Fruit fly (Drosophila melanogaster): ENCODE data around the gene CG33158.

CG33158 gene

DNA sequence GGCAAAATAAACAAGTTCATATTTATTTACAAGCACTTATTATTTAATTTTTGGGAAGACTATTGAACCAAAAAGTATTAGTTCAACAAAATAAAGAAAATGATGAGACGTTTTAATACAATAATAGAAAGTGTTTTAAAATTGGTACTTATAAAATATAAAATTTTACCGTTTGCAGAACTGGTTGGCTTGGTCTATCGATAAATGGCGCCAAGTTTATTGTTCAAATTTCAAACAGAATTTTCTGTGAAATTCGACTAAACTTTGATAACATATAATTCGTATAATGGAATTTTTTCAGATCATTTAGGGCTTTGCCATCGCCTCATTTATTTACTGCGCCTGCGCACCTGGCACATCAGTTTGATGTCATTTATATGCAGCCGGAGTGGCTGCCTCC lies 28.6 kb upstream of the CG33158 start:
- no peak for TF ChIP-seq rgr (GFP tag; optimal IDR thresholded peaks at IDR 0.05)
- no peak for TF ChIP-seq Myc (optimal IDR thresholded peaks at IDR 0.05)
- TF ChIP-seq woc (GFP tag; optimal IDR thresholded peaks at IDR 0.05), result no peak
- no peak for TF ChIP-seq CG32264 (GFP tag; optimal IDR thresholded peaks at IDR 0.05)
- no peak for TF ChIP-seq Sp1 (GFP tag; optimal IDR thresholded peaks at IDR 0.05)
- no peak for TF ChIP-seq h (GFP tag; optimal IDR thresholded peaks at IDR 0.05)
- no peak for TF ChIP-seq Hr78 (GFP tag; optimal IDR thresholded peaks at IDR 0.05)
- no peak for TF ChIP-seq sv (GFP tag; optimal IDR thresholded peaks at IDR 0.05)
- no peak for TF ChIP-seq HLH106 (tag; optimal IDR thresholded peaks at IDR 0.05)

DNA sequence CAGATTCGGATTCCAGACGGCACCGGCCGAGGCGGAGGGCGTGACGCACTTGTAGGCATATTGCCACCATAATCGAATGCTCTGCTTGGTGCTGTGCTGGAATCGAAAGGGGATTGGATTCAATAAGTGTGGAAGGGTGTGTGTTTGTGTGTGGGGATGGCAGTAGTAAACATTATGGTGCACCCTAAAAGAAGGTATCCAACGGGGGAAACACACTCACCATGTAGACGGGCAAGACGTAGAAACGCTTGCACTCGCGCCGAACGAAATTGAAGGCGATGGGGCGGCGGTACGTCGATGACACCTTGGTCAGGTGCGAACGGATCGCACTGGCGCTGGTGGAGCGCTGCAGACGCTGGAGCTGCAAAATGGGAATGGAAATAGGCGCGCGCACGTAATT lies 28.1 kb upstream of the CG33158 start:
- TF ChIP-seq Mio (GFP tag; optimal IDR thresholded peaks at IDR 0.05), result no peak
- no peak for TF ChIP-seq h (GFP tag; optimal IDR thresholded peaks at IDR 0.05)
- no peak for TF ChIP-seq CG32264 (GFP tag; optimal IDR thresholded peaks at IDR 0.05)
- TF ChIP-seq Rel (GFP tag; optimal IDR thresholded peaks at IDR 0.05), result no peak
- TF ChIP-seq Rel (tag; optimal IDR thresholded peaks at IDR 0.05), result peak; percentile 77

DNA sequence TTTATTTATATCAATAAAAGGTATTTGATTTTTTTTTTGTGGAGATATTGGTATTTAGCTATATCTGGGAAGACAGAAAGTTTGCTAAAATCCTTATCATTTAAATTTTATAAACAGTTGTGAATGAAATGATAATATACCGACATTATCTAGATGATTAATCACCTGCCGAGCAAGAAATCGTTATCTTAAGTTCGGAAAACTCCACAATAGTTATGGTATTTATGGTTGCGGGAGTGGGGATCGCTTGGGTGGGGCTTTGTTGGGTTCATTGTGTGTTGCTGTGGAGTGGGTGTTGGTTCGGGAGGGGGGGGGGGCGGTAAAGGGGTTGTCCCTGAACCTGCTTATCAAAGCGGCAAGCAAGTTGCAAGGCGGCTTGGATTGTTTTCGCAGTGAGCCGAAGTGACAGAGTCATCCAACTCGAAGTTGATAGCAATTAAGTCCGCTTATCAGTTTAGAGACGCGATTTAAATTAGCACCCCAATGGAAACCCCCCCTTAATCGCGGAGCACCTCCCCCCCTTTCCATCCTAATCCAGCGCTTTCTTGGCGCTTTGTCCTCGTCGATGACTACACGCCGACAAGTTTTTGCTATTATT lies 27.1 kb upstream of the CG33158 start:
- TF ChIP-seq CG32264 (GFP tag; optimal IDR thresholded peaks at IDR 0.05) (no peak), Rel (GFP tag; optimal IDR thresholded peaks at IDR 0.05) (no peak), Rel (tag; optimal IDR thresholded peaks at IDR 0.05) (peak; percentile 87)

DNA sequence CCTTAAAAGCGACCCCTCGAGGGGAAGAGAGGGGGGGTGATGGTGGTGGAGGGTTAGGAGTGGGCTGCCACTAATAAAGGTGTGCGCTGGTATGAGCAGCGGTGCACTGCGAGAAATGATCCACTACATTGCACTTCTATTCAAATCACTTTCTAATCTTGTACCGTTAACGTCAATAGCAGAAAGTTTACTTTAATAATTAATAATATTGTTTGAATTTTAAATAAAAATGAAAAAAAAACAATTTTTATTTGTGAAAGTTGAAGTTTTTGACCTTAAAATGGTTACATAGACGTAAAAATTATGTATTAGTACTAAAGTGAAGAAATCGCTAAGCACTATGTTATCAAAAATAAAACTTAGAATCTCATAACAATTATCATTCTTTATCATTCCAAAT lies 26.5 kb upstream of the CG33158 start:
- TF ChIP-seq CG32264 (GFP tag; optimal IDR thresholded peaks at IDR 0.05) (no peak), GATAd (GFP tag; optimal IDR thresholded peaks at IDR 0.05) (no peak), ey (GFP tag; optimal IDR thresholded peaks at IDR 0.05) (no peak), rgr (GFP tag; optimal IDR thresholded peaks at IDR 0.05) (no peak), Abd-B (GFP tag; optimal IDR thresholded peaks at IDR 0.05) (no peak), Mio (GFP tag; optimal IDR thresholded peaks at IDR 0.05) (no peak), Rel (GFP tag; optimal IDR thresholded peaks at IDR 0.05) (no peak), Rel (tag; optimal IDR thresholded peaks at IDR 0.05) (no peak), woc (GFP tag; optimal IDR thresholded peaks at IDR 0.05) (no peak), sv (GFP tag; optimal IDR thresholded peaks at IDR 0.05) (no peak), lola (GFP tag; optimal IDR thresholded peaks at IDR 0.05) (no peak), Hr78 (GFP tag; optimal IDR thresholded peaks at IDR 0.05) (no peak), Dif (GFP tag; optimal IDR thresholded peaks at IDR 0.05; ENCODE audit: partially characterized antibody) (no peak), Dfd (GFP tag; optimal IDR thresholded peaks at IDR 0.05) (no peak), Sp1 (GFP tag; optimal IDR thresholded peaks at IDR 0.05) (no peak), tai (GFP tag; optimal IDR thresholded peaks at IDR 0.05) (no peak), br (GFP tag; optimal IDR thresholded peaks at IDR 0.05) (no peak), sage (GFP tag; optimal IDR thresholded peaks at IDR 0.05) (no peak)

DNA sequence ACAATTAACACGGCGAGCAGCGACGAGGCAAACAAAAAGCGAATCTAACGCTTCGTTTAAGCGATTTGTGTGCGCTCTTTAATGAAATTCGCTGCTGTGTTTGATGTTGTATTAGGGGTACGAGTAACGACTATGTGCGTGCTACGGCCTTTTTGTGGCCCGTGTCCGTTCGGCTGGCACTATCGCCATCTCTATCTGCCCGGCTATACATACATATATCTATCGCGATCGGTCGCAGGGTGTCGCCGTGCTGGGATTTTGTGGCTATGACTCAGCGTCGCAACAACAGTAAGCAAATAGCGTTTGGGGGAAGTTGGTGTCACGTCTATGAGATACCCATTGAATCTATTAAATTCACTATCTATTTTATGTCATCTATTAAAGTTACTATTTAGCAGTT lies 25.7 kb upstream of the CG33158 start:
- TF ChIP-seq Rel (GFP tag; optimal IDR thresholded peaks at IDR 0.05) (no peak), Rel (tag; optimal IDR thresholded peaks at IDR 0.05) (peak; percentile 11), lola (GFP tag; optimal IDR thresholded peaks at IDR 0.05) (no peak)

DNA sequence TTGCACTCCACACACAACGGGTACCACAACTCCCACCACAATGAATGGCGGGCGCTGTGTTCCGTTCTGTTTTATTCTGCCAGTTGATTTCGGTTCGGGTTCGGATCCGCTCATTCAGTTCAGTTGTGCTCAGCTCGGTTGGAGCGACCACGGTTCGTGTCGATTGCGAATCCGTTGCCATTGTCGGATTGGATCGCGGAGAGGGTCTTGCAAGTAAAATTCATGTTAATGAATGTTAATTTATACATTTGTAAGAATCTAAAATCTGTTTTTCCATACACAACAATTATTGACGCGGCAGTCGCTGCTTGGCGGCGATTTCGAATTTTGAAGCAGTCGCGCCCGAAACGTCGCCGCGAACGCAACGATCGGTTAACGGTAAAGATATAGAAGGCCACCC lies 24.9 kb upstream of the CG33158 start, which contains the start of gene Gagr:
TSS of gene Gagr (plus strand) at position 81 of the 400 bp plus-strand sequence.
- TF ChIP-seq Mio (GFP tag; optimal IDR thresholded peaks at IDR 0.05) (no peak), Rel (GFP tag; optimal IDR thresholded peaks at IDR 0.05) (no peak), Rel (tag; optimal IDR thresholded peaks at IDR 0.05) (peak; percentile 5)

DNA sequence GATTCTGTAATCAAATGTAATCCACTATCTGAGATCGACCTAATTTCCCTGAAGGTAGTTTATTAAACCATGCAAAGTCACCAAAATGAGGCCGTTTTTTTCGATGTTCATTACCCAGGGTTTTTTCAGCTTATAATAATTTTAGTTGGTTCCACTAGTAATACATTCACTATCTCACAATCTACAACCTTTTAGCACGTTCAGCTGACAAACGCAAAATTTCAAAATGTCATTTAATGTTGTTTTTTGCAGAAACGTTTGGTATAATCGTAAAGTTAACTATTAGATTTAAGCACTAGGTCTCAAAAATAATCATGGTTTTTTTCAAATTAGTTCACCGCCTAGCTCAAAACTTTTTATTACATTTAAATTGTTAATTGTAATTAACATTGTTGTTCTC lies 19.2 kb upstream of the CG33158 start, which contains the start of gene CG44836:
TSS of gene CG44836 (minus strand) at position 101 of the 400 bp plus-strand sequence.
- no peak for TF ChIP-seq CrebA (GFP tag; optimal IDR thresholded peaks at IDR 0.05; ENCODE audit: borderline replicate concordance)
- no peak for TF ChIP-seq GATAd (GFP tag; optimal IDR thresholded peaks at IDR 0.05)
- TF ChIP-seq N (GFP tag; optimal IDR thresholded peaks at IDR 0.05), result no peak
- TF ChIP-seq dl (GFP tag; optimal IDR thresholded peaks at IDR 0.05; ENCODE audit: insufficient read depth in 1 of 2, partially characterized antibody in 2 of 2), result no peak
- TF ChIP-seq pan (optimal IDR thresholded peaks at IDR 0.05), result no peak
- TF ChIP-seq usp (GFP tag; optimal IDR thresholded peaks at IDR 0.05), result no peak
- no peak for TF ChIP-seq Jra (GFP tag; optimal IDR thresholded peaks at IDR 0.05)
- no peak for TF ChIP-seq OdsH (GFP tag; optimal IDR thresholded peaks at IDR 0.05)
- no peak for TF ChIP-seq rgr (GFP tag; optimal IDR thresholded peaks at IDR 0.05)
- TF ChIP-seq dmrt93B (GFP tag; optimal IDR thresholded peaks at IDR 0.05), result no peak
- TF ChIP-seq dsf (GFP tag; optimal IDR thresholded peaks at IDR 0.05; ENCODE audit: borderline replicate concordance), result no peak
- no peak for TF ChIP-seq brk (GFP tag; optimal IDR thresholded peaks at IDR 0.05)
- no peak for TF ChIP-seq Hr78 (GFP tag; optimal IDR thresholded peaks at IDR 0.05)
- TF ChIP-seq fru (GFP tag; optimal IDR thresholded peaks at IDR 0.05), result no peak
